Fruit fly (Drosophila melanogaster): ENCODE measurements around the gene Serinc.

Serinc gene

dm6 chr3L:16451887-16452751 is 39.6 kb downstream of the Serinc start, which contains the start of gene dsx-c73A (continued):
- TF ChIP-seq D (optimal IDR thresholded peaks at IDR 0.05) (no peak), D (GFP tag; optimal IDR thresholded peaks at IDR 0.05) (peak; percentile 26), tx (GFP tag; optimal IDR thresholded peaks at IDR 0.05) (no peak), Blimp-1 (GFP tag; optimal IDR thresholded peaks at IDR 0.05) (peak; percentile 74), Atf6 (GFP tag; IDR thresholded peaks at IDR 0.05) (no peak), B-H2 (GFP tag; optimal IDR thresholded peaks at IDR 0.05) (no peak), tio (GFP tag; optimal IDR thresholded peaks at IDR 0.05) (peak; percentile 39), zf30C (GFP tag; optimal IDR thresholded peaks at IDR 0.05) (peak; percentile 45), CG2875 (GFP tag; optimal IDR thresholded peaks at IDR 0.05) (no peak), H15 (GFP tag; IDR thresholded peaks at IDR 0.05) (no peak), btn (GFP tag; optimal IDR thresholded peaks at IDR 0.05) (no peak), CG18599 (GFP tag; optimal IDR thresholded peaks at IDR 0.05) (no peak), crol (GFP tag; IDR thresholded peaks at IDR 0.05) (no peak), CG10321 (GFP tag; IDR thresholded peaks at IDR 0.05) (no peak), crc (GFP tag; optimal IDR thresholded peaks at IDR 0.05) (no peak), Hey (tag; optimal IDR thresholded peaks at IDR 0.05) (no peak), fd64A (GFP tag; optimal IDR thresholded peaks at IDR 0.05) (no peak), Nf-YC (tag; optimal IDR thresholded peaks at IDR 0.05) (no peak), Neu2 (GFP tag; optimal IDR thresholded peaks at IDR 0.05; ENCODE audit: borderline replicate concordance) (no peak), CG1647 (GFP tag; optimal IDR thresholded peaks at IDR 0.05) (no peak), Tbp (GFP tag; optimal IDR thresholded peaks at IDR 0.05) (no peak), sob (GFP tag; IDR thresholded peaks at IDR 0.05) (no peak), CG10267 (tag; optimal IDR thresholded peaks at IDR 0.05) (peak; percentile 53), hbn (GFP tag; IDR thresholded peaks at IDR 0.05; ENCODE audit: partially characterized antibody) (peak; percentile 24; the same call in 1 of the 2 replicates), prd (optimal IDR thresholded peaks at IDR 0.05) (no peak), prd (GFP tag; IDR thresholded peaks at IDR 0.05) (peak; percentile 60; the same call in 2 of the 3 replicates), wor (GFP tag; IDR thresholded peaks at IDR 0.05) (no peak), CG8765 (GFP tag; IDR thresholded peaks at IDR 0.05) (no peak), NFAT (GFP tag; IDR thresholded peaks at IDR 0.05) (no peak), CG18619 (GFP tag; optimal IDR thresholded peaks at IDR 0.05) (peak; percentile 1), gsb (GFP tag; IDR thresholded peaks at IDR 0.05) (no peak), CG4360 (GFP tag; IDR thresholded peaks at IDR 0.05) (peak; percentile 29; the same call in 1 of the 2 replicates), CG14441 (GFP tag; IDR thresholded peaks at IDR 0.05) (no peak; the same call in 1 of the 2 replicates), Dbx (GFP tag; IDR thresholded peaks at IDR 0.05) (no peak), CG3995 (GFP tag; optimal IDR thresholded peaks at IDR 0.05) (no peak), CG14710 (tag; optimal IDR thresholded peaks at IDR 0.05) (peak; percentile 56), CG15479 (GFP tag; optimal IDR thresholded peaks at IDR 0.05) (no peak), CG3847 (GFP tag; IDR thresholded peaks at IDR 0.05) (no peak), Jarid2 (GFP tag; optimal IDR thresholded peaks at IDR 0.05) (no peak), fru (optimal IDR thresholded peaks at IDR 0.05) (no peak), scrt (GFP tag; optimal IDR thresholded peaks at IDR 0.05) (no peak), schlank (tag; optimal IDR thresholded peaks at IDR 0.05) (no peak), CG14014 (GFP tag; IDR thresholded peaks at IDR 0.05) (no peak), luna (GFP tag; optimal IDR thresholded peaks at IDR 0.05) (no peak), CG42726 (GFP tag; IDR thresholded peaks at IDR 0.05; ENCODE audit: partially characterized antibody) (no peak), Sox100B (GFP tag; optimal IDR thresholded peaks at IDR 0.05) (peak; percentile 27), tgo (GFP tag; IDR thresholded peaks at IDR 0.05) (peak; percentile 35; the same call in 2 of the 3 replicates), Hmr (GFP tag; optimal IDR thresholded peaks at IDR 0.05) (no peak), Hr3 (GFP tag; optimal IDR thresholded peaks at IDR 0.05) (peak; percentile 36), Mad (GFP tag; optimal IDR thresholded peaks at IDR 0.05) (no peak), CG6854 (GFP tag; optimal IDR thresholded peaks at IDR 0.05) (no peak)

Measured in whole organism, embryonic.